Worm (Caenorhabditis elegans) whole organism, L1 larva: ENCODE data around the gene prx-10.

ENCODE experiments used
- C04F5.9 ChIP-seq: sonication (generic microtip); optimal IDR thresholded peaks from 2 replicates; lab custom pipeline; 2016; ENCODE audit warnings: missing genetic modification characterization, missing compliant biosample characterization
- C16A3.4 ChIP-seq: fragments of 150-350 bp; optimal IDR thresholded peaks from 2 replicates; lab custom pipeline; 2014; ENCODE audit warnings: missing biosample characterization, missing genetic modification characterization
- F16B12.6 ChIP-seq: fragments of 150-350 bp; optimal IDR thresholded peaks from 2 replicates; lab custom pipeline; 2014; ENCODE audit warnings: missing biosample characterization, missing genetic modification characterization
- alr-1 ChIP-seq: fragments of 200-800 bp; sonication (Bioruptor generic); optimal IDR thresholded peaks from 2 replicates; lab custom pipeline; 2018; ENCODE audit warnings: borderline replicate concordance, mild to moderate bottlenecking, missing genetic modification characterization, missing compliant biosample characterization
- aly-2 ChIP-seq: fragments of 150-350 bp; optimal IDR thresholded peaks from 2 replicates; lab custom pipeline; 2014; ENCODE audit warnings: missing biosample characterization, missing genetic modification characterization
- ama-1 ChIP-seq: fragments of 150-350 bp; optimal IDR thresholded peaks from 2 replicates; lab custom pipeline; 2014
- ceh-63 ChIP-seq: fragments of 200-800 bp; sonication (Bioruptor generic); optimal IDR thresholded peaks from 2 replicates; lab custom pipeline; 2018; ENCODE audit warnings: mild to moderate bottlenecking, missing genetic modification characterization, missing compliant biosample characterization
- ceh-8 ChIP-seq: fragments of 200-800 bp; sonication (Bioruptor generic); optimal IDR thresholded peaks from 2 replicates; lab custom pipeline; 2018; ENCODE audit warnings: mild to moderate bottlenecking, missing genetic modification characterization, moderate library complexity, missing compliant biosample characterization
- ceh-82 ChIP-seq, 3 experiments: fragments of 150-350 bp in 1 of 3; sonication (generic microtip) in 2 of 3; optimal IDR thresholded peaks; 2 replicates each; lab custom pipeline; 2014 to 2017; ENCODE audit warnings: missing biosample characterization in 3 of 3, missing genetic modification characterization in 3 of 3
- ceh-88 ChIP-seq: fragments of 200-800 bp; sonication (Bioruptor generic); IDR thresholded peaks from 2 replicates; pipeline ENCODE4 v1.3.6; 2022; ENCODE audit warnings: missing genetic modification characterization, missing compliant biosample characterization
- efl-1 ChIP-seq, 4 experiments: fragments of 150-350 bp; optimal IDR thresholded peaks in 3 of 4; peaks in 1 of 4; 1 replicate in 1 of 4; 2 replicates in 3 of 4; lab custom pipeline; 2014; ENCODE audit warnings: missing biosample characterization in 2 of 4, missing genetic modification characterization in 2 of 4, missing genetic modification reagents in 2 of 4
- efl-3 ChIP-seq: fragments of 200-800 bp; sonication (Bioruptor generic); optimal IDR thresholded peaks from 2 replicates; lab custom pipeline; 2018; ENCODE audit warnings: mild to moderate bottlenecking, missing genetic modification characterization, missing compliant biosample characterization
- egl-27 ChIP-seq, 2 experiments: fragments of 150-350 bp in 1 of 2; sonication (generic microtip); optimal IDR thresholded peaks; 3 replicates each; lab custom pipeline; 2017 to 2018; ENCODE audit warnings: missing biosample characterization in 2 of 2, missing genetic modification characterization in 2 of 2, missing genetic modification reagents in 2 of 2
- elt-3 ChIP-seq, 6 experiments: fragments of 150-350 bp in 1 of 6; sonication (generic microtip); optimal IDR thresholded peaks; 2 replicates each; lab custom pipeline; 2017 to 2018; ENCODE audit warnings: missing biosample characterization in 6 of 6, missing genetic modification characterization in 6 of 6, inconsistent platforms in 1 of 6
- ets-5 ChIP-seq: fragments of 200-800 bp; sonication (Bioruptor generic); IDR thresholded peaks from 2 replicates; pipeline ENCODE4 v1.3.6; 2022; ENCODE audit warnings: missing genetic modification characterization, missing compliant biosample characterization
- fkh-8 ChIP-seq: sonication (generic microtip); optimal IDR thresholded peaks from 2 replicates; lab custom pipeline; 2016; ENCODE audit warnings: mild to moderate bottlenecking, missing genetic modification characterization, missing compliant biosample characterization
- grh-1 ChIP-seq: fragments of 200-800 bp; sonication (Bioruptor generic); IDR thresholded peaks from 2 replicates; pipeline ENCODE4 v1.3.6; 2022; ENCODE audit warnings: missing genetic modification reagents, missing genetic modification characterization, missing compliant biosample characterization
- hlh-4 ChIP-seq: sonication (generic microtip); optimal IDR thresholded peaks from 2 replicates; lab custom pipeline; 2016; ENCODE audit warnings: mild to moderate bottlenecking, missing genetic modification characterization, missing compliant biosample characterization
- hpl-2 ChIP-seq: fragments of 150-350 bp; optimal IDR thresholded peaks from 2 replicates; lab custom pipeline; 2014; ENCODE audit warnings: missing biosample characterization, missing genetic modification reagents, missing genetic modification characterization
- jun-1 ChIP-seq: fragments of 150-350 bp; optimal IDR thresholded peaks from 2 replicates; lab custom pipeline; 2014; ENCODE audit warnings: missing biosample characterization, missing genetic modification reagents, missing genetic modification characterization
- lin-14 ChIP-seq: fragments of 200-800 bp; sonication (Bioruptor generic); optimal IDR thresholded peaks from 2 replicates; lab custom pipeline; 2018; ENCODE audit warnings: mild to moderate bottlenecking, missing genetic modification characterization, moderate library complexity, missing compliant biosample characterization
- lin-15B ChIP-seq: fragments of 150-350 bp; sonication (generic microtip); optimal IDR thresholded peaks from 3 replicates; lab custom pipeline; 2014; ENCODE audit warnings: missing biosample characterization, missing genetic modification characterization
- lin-39 ChIP-seq: fragments of 150-350 bp; optimal IDR thresholded peaks from 2 replicates; lab custom pipeline; 2014; ENCODE audit warnings: missing biosample characterization, missing genetic modification reagents, missing genetic modification characterization
- lir-3 ChIP-seq: sonication (generic microtip); optimal IDR thresholded peaks from 2 replicates; lab custom pipeline; 2016; ENCODE audit warnings: mild to moderate bottlenecking, missing genetic modification characterization, moderate library complexity, missing compliant biosample characterization; ENCODE audit not compliant: poor library complexity
- lsy-2 ChIP-seq, 2 experiments: fragments of 150-350 bp; optimal IDR thresholded peaks; 2 replicates each; lab custom pipeline; 2014; ENCODE audit warnings: missing biosample characterization in 2 of 2, missing genetic modification characterization in 2 of 2
- mdl-1 ChIP-seq, 2 experiments: fragments of 150-350 bp; optimal IDR thresholded peaks; 2 replicates each; lab custom pipeline; 2014 to 2017; ENCODE audit warnings: missing biosample characterization in 2 of 2, missing genetic modification characterization in 2 of 2, inconsistent platforms in 1 of 2
- mef-2 ChIP-seq: fragments of 150-350 bp; optimal IDR thresholded peaks from 2 replicates; lab custom pipeline; 2014; ENCODE audit warnings: missing biosample characterization, missing genetic modification characterization
- mep-1 ChIP-seq: fragments of 150-350 bp; optimal IDR thresholded peaks from 2 replicates; lab custom pipeline; 2014; ENCODE audit warnings: missing biosample characterization, missing genetic modification characterization
- nhr-11 ChIP-seq: fragments of 150-350 bp; optimal IDR thresholded peaks from 2 replicates; lab custom pipeline; 2014; ENCODE audit warnings: missing biosample characterization, missing genetic modification characterization
- nhr-12 ChIP-seq: sonication (generic microtip); optimal IDR thresholded peaks from 2 replicates; lab custom pipeline; 2017; ENCODE audit warnings: missing biosample characterization, missing genetic modification characterization
- nhr-20 ChIP-seq: sonication (generic microtip); optimal IDR thresholded peaks from 2 replicates; lab custom pipeline; 2016; ENCODE audit warnings: mild to moderate bottlenecking, missing genetic modification characterization, missing compliant biosample characterization
- nhr-28 ChIP-seq: fragments of 150-350 bp; optimal IDR thresholded peaks from 2 replicates; lab custom pipeline; 2014; ENCODE audit warnings: missing biosample characterization, missing genetic modification characterization
- nhr-76 ChIP-seq: sonication (generic microtip); optimal IDR thresholded peaks from 2 replicates; lab custom pipeline; 2017; ENCODE audit warnings: missing biosample characterization, missing genetic modification characterization
- nhr-77 ChIP-seq: fragments of 150-350 bp; optimal IDR thresholded peaks from 2 replicates; lab custom pipeline; 2014; ENCODE audit warnings: missing biosample characterization, missing genetic modification characterization
- nhr-84 ChIP-seq: sonication (generic microtip); optimal IDR thresholded peaks from 2 replicates; lab custom pipeline; 2017; ENCODE audit warnings: missing biosample characterization, missing genetic modification characterization
- nhr-85 ChIP-seq: sonication (generic microtip); peaks from one replicate; lab custom pipeline; 2016; ENCODE audit warnings: missing genetic modification characterization, inconsistent platforms, missing compliant biosample characterization
- skn-1 ChIP-seq: fragments of 150-350 bp; optimal IDR thresholded peaks from 2 replicates; lab custom pipeline; 2014; ENCODE audit warnings: missing biosample characterization, missing genetic modification characterization
- snu-23 ChIP-seq: sonication (generic microtip); optimal IDR thresholded peaks from 2 replicates; lab custom pipeline; 2016; ENCODE audit warnings: missing genetic modification characterization, missing compliant biosample characterization
- sox-4 ChIP-seq: sonication (generic microtip); optimal IDR thresholded peaks from 2 replicates; lab custom pipeline; 2016; ENCODE audit warnings: missing genetic modification characterization, missing compliant biosample characterization
- sup-37 ChIP-seq: fragments of 200-800 bp; sonication (Bioruptor generic); optimal IDR thresholded peaks from 2 replicates; lab custom pipeline; 2018; ENCODE audit warnings: mild to moderate bottlenecking, missing genetic modification characterization, missing compliant biosample characterization
- swsn-7 ChIP-seq: sonication (generic microtip); optimal IDR thresholded peaks from 2 replicates; lab custom pipeline; 2016; ENCODE audit warnings: missing genetic modification characterization, missing compliant biosample characterization
- tbx-2 ChIP-seq: sonication (generic microtip); optimal IDR thresholded peaks from 2 replicates; lab custom pipeline; 2016; ENCODE audit warnings: missing genetic modification characterization, missing compliant biosample characterization
- unc-130 ChIP-seq: fragments of 150-350 bp; optimal IDR thresholded peaks from 2 replicates; lab custom pipeline; 2017; ENCODE audit warnings: missing biosample characterization, missing genetic modification characterization, inconsistent platforms
- unc-30 ChIP-seq: sonication (generic microtip); optimal IDR thresholded peaks from 2 replicates; lab custom pipeline; 2017; ENCODE audit warnings: missing biosample characterization, missing genetic modification characterization
- xbp-1 ChIP-seq: sonication (generic microtip); optimal IDR thresholded peaks from 2 replicates; lab custom pipeline; 2016; ENCODE audit warnings: missing genetic modification characterization, missing compliant biosample characterization
- zag-1 ChIP-seq: fragments of 150-350 bp; optimal IDR thresholded peaks from 2 replicates; lab custom pipeline; 2014; ENCODE audit warnings: missing biosample characterization, missing genetic modification characterization
- ztf-11 ChIP-seq, 2 experiments: sonication (generic microtip); optimal IDR thresholded peaks; 2 replicates each; lab custom pipeline; 2016 to 2017; ENCODE audit warnings: missing genetic modification characterization in 2 of 2, missing biosample characterization in 1 of 2, missing compliant biosample characterization in 1 of 2
- ztf-4 ChIP-seq: fragments of 150-350 bp; optimal IDR thresholded peaks from 2 replicates; lab custom pipeline; 2014; ENCODE audit warnings: missing biosample characterization, missing genetic modification characterization

The prx-10 gene

DNA sequence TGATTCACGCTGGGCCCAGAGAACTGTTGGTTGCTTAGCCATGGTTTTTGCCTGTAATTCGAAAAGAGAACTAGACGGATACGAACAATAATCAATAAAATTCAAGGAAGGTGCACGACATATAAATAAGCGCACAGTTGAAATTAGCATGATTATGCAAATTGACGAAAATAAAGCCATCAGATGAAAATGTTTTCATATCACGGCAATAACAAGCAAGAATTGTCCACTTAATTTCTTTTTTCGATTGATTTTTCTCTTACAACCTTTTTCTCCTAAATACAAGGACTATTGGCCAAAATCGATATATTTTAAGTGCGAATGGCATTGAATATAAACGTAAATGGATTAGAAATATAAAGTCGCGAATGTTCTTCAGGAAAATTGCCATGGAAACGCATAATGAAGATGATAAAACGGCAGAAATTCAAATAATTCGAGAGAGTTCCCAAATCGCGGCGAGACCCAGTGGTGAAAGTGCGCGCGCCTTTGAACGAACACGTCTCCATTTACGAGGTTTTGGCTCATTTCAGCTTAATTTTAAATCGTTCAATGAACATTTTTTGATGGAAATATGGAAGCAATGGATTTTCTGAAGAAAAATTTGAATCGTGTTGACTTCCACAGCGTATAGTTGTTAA is 38.6 kb downstream of the prx-10 start, which contains the start of the genes daf-41 and toc-1 (continued):
- TF ChIP-seq egl-27 (tag; optimal IDR thresholded peaks at IDR 0.05; lab: Kevin White, UChicago) (no peak), nhr-11 (no peak), mdl-1 (tag; optimal IDR thresholded peaks at IDR 0.05; lab: Kevin White, UChicago) (peak in 1 of 2 experiments; percentile 24), hpl-2 (GFP tag; lab: Kevin White, UChicago) (no peak), mef-2 (tag; lab: Kevin White, UChicago) (no peak), nhr-20 (tag; lab: Kevin White, UChicago) (peak; percentile 31), lir-3 (no peak), ceh-8 (peak; percentile 16), snu-23 (GFP tag; lab: Kevin White, UChicago) (peak; percentile 68), zag-1 (tag; lab: Kevin White, UChicago) (no peak), alr-1 (tag; lab: Kevin White, UChicago) (no peak), efl-3 (GFP tag; lab: Kevin White, UChicago) (no peak), ets-5 (GFP tag; lab: Robert Waterston, UW) (no peak), grh-1 (GFP tag; lab: Robert Waterston, UW) (no peak), aly-2 (tag; lab: Kevin White, UChicago) (no peak), hlh-4 (tag; lab: Kevin White, UChicago) (no peak), nhr-28 (no peak), ceh-82 (tag; optimal IDR thresholded peaks at IDR 0.05; lab: Kevin White, UChicago) (peak in 1 of 3 experiments; percentile 12), ztf-4 (no peak), nhr-76 (no peak), fkh-8 (tag; lab: Kevin White, UChicago) (peak; percentile 81), lin-15B (tag; lab: Kevin White, UChicago) (peak; percentile 10), lin-39 (no peak), unc-30 (tag; lab: Kevin White, UChicago) (no peak), nhr-77 (tag; lab: Kevin White, UChicago) (no peak), swsn-7 (tag; lab: Kevin White, UChicago) (peak; percentile 44), elt-3 (tag; optimal IDR thresholded peaks at IDR 0.05; lab: Kevin White, UChicago) (peak in 1 of 6 experiments; percentile 20), C16A3.4 (tag; lab: Kevin White, UChicago) (peak; percentile 57), ztf-11 (tag; optimal IDR thresholded peaks at IDR 0.05; lab: Kevin White, UChicago) (no peak), xbp-1 (tag; lab: Kevin White, UChicago) (peak; percentile 40), unc-130 (tag; lab: Kevin White, UChicago) (peak; percentile 17), nhr-85 (no peak), sox-4 (tag; lab: Kevin White, UChicago) (no peak)

- TF ChIP-seq nhr-12 (tag; lab: Kevin White, UChicago) (no peak), mef-2 (tag; lab: Kevin White, UChicago) (no peak), hpl-2 (GFP tag; lab: Kevin White, UChicago) (no peak), nhr-20 (tag; lab: Kevin White, UChicago) (no peak), sup-37 (GFP tag; lab: Kevin White, UChicago) (no peak), ceh-88 (GFP tag; lab: Robert Waterston, UW) (no peak), lin-14 (GFP tag; lab: Kevin White, UChicago) (no peak)
These were observed 41.5 kb downstream of the prx-10 start, which contains the start of gene clk-1 for ce11 chrIII:5277740-5278139. TSS of gene clk-1 (plus strand) at chrIII:5277894.

DNA sequence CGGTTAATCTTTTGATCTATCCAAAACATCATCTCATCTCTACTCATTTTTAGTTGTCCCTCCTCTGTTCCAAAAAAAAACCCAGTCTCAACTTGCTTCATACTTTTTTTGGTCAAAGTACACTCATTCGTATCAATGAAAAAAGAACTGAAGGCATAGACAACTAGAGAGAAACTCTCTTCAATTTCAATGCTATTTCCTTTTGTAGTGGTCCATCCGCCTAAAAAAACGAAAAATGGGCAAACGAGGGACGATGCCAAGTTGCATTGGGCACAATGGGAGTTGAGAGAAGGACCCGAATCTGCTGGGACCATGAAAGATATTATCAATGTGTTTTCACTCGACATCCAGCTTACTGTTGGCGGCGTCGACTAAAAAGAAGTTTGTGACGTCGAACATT is 44.0 kb downstream of the prx-10 start:
- TF ChIP-seq skn-1 (tag; lab: Kevin White, UChicago): no peak
- peak; percentile 5 for TF ChIP-seq tbx-2
- no peak for TF ChIP-seq jun-1 (tag; lab: Kevin White, UChicago)
- peak; percentile 38 to 61 for TF ChIP-seq efl-1 (optimal IDR thresholded peaks at IDR 0.05; lab: Kevin White, UChicago)
- peak in 1 of 2 experiments; percentile 92 for TF ChIP-seq efl-1 (GFP tag; optimal IDR thresholded peaks at IDR 0.05 in 1 of 2; lab: Kevin White, UChicago)
- TF ChIP-seq elt-3 (tag; optimal IDR thresholded peaks at IDR 0.05; lab: Kevin White, UChicago): no peak
- peak; percentile 31 for TF ChIP-seq snu-23 (GFP tag; lab: Kevin White, UChicago)
- TF ChIP-seq lir-3: no peak
- peak; percentile 0 for TF ChIP-seq swsn-7 (tag; lab: Kevin White, UChicago)
- no peak for TF ChIP-seq xbp-1 (tag; lab: Kevin White, UChicago)
- no peak for TF ChIP-seq F16B12.6
- TF ChIP-seq ceh-63 (GFP tag; lab: Kevin White, UChicago): no peak
- TF ChIP-seq nhr-84 (tag; lab: Kevin White, UChicago): no peak
- TF ChIP-seq ama-1 (lab: Kevin White, UChicago): no peak
- TF ChIP-seq mep-1 (tag; lab: Kevin White, UChicago): peak; percentile 16
- TF ChIP-seq ceh-82 (tag; optimal IDR thresholded peaks at IDR 0.05; lab: Kevin White, UChicago): peak in 1 of 3 experiments; percentile 35
- peak in 1 of 2 experiments; percentile 35 for TF ChIP-seq lsy-2 (tag; optimal IDR thresholded peaks at IDR 0.05; lab: Kevin White, UChicago)
- no peak for TF ChIP-seq lin-15B (tag; lab: Kevin White, UChicago)
- no peak for TF ChIP-seq C04F5.9 (tag; lab: Kevin White, UChicago)
- no peak for TF ChIP-seq nhr-28
